Worm (Caenorhabditis elegans): ENCODE results near the gene sek-6.

The sek-6 gene

ce11 chrX:10078089-10078488 is 47.1 kb downstream of the sek-6 start:
- TF ChIP-seq Y75B8A.6 (GFP tag; IDR thresholded peaks at IDR 0.05) (no peak), snpc-1.2 (GFP tag; IDR thresholded peaks at IDR 0.05) (no peak), madf-9 (GFP tag; conservative IDR thresholded peaks at IDR 0.05) (no peak), lin-15B (tag; optimal IDR thresholded peaks at IDR 0.05) (no peak), ceh-32 (tag; optimal IDR thresholded peaks at IDR 0.05; ENCODE audit: poor library complexity) (no peak), mes-2 (tag; optimal IDR thresholded peaks at IDR 0.05; ENCODE audit: poor library complexity, severe bottlenecking) (peak; percentile 4), zfp-2 (tag; optimal IDR thresholded peaks at IDR 0.05) (no peak), set-16 (GFP tag; IDR thresholded peaks at IDR 0.05) (peak; percentile 98), aly-2 (tag; optimal IDR thresholded peaks at IDR 0.05) (no peak), hlh-11 (tag; optimal IDR thresholded peaks at IDR 0.05) (no peak), nhr-42 (GFP tag; IDR thresholded peaks at IDR 0.05) (no peak), ZK546.5 (tag; optimal IDR thresholded peaks at IDR 0.05) (no peak)

ce11 chrX:10078637-10079036 is 47.7 kb downstream of the sek-6 start:
- TF ChIP-seq dmd-9 (GFP tag; IDR thresholded peaks at IDR 0.05) (no peak), ces-1 (GFP tag; optimal IDR thresholded peaks at IDR 0.05) (no peak), mes-2 (tag; optimal IDR thresholded peaks at IDR 0.05; ENCODE audit: poor library complexity, severe bottlenecking) (peak; percentile 58), dmd-6 (GFP tag; IDR thresholded peaks at IDR 0.05) (no peak)

ce11 chrX:10079230-10079629 is 48.3 kb downstream of the sek-6 start:
- TF ChIP-seq Y5F2A.4 (GFP tag; optimal IDR thresholded peaks at IDR 0.05) (no peak), gei-8 (GFP tag; optimal IDR thresholded peaks at IDR 0.05) (no peak), duxl-1 (tag; optimal IDR thresholded peaks at IDR 0.05; ENCODE audit: poor library complexity) (no peak), nhr-6 (tag; optimal IDR thresholded peaks at IDR 0.05) (no peak), tag-97 (GFP tag; IDR thresholded peaks at IDR 0.05) (no peak), lim-7 (GFP tag; IDR thresholded peaks at IDR 0.05) (no peak), hmg-1.1 (GFP tag; IDR thresholded peaks at IDR 0.05) (0 out of 2 replicates have a peak, but pooled peaks have one; percentile 19), aha-1 (tag) (peak; percentile 54), F49E8.2 (tag; optimal IDR thresholded peaks at IDR 0.05; ENCODE audit: borderline replicate concordance) (no peak), nhr-10 (tag; optimal IDR thresholded peaks at IDR 0.05) (no peak), ama-1 (optimal IDR thresholded peaks at IDR 0.05) (no peak), aly-2 (tag; optimal IDR thresholded peaks at IDR 0.05) (no peak), zfp-2 (tag; optimal IDR thresholded peaks at IDR 0.05) (no peak), set-16 (GFP tag; IDR thresholded peaks at IDR 0.05) (peak; percentile 42), zfp-3 (GFP tag; conservative IDR thresholded peaks at IDR 0.05) (no peak), hlh-11 (tag; optimal IDR thresholded peaks at IDR 0.05) (no peak), Y105C5A.15 (GFP tag; IDR thresholded peaks at IDR 0.05) (no peak), nhr-11 (tag; optimal IDR thresholded peaks at IDR 0.05) (no peak), lir-3 (tag; optimal IDR thresholded peaks at IDR 0.05) (no peak), spr-1 (tag; optimal IDR thresholded peaks at IDR 0.05) (no peak), lin-15B (tag; optimal IDR thresholded peaks at IDR 0.05) (no peak), mes-2 (tag; optimal IDR thresholded peaks at IDR 0.05; ENCODE audit: poor library complexity, severe bottlenecking) (peak; percentile 0), arid-1 (GFP tag; conservative IDR thresholded peaks at IDR 0.05) (no peak), nhr-76 (tag; optimal IDR thresholded peaks at IDR 0.05) (no peak), ces-1 (GFP tag; optimal IDR thresholded peaks at IDR 0.05) (no peak), R02D3.7 (tag; optimal IDR thresholded peaks at IDR 0.05) (no peak), ceh-20 (GFP tag; IDR thresholded peaks at IDR 0.05) (no peak), dmd-9 (GFP tag; IDR thresholded peaks at IDR 0.05) (no peak), zip-11 (GFP tag; IDR thresholded peaks at IDR 0.05) (no peak), mxl-3 (GFP tag; optimal IDR thresholded peaks at IDR 0.05) (no peak), attf-4 (tag; optimal IDR thresholded peaks at IDR 0.05) (no peak), rbr-2 (tag; optimal IDR thresholded peaks at IDR 0.05) (peak; percentile 17), F10B5.3 (tag; optimal IDR thresholded peaks at IDR 0.05) (no peak), nhr-25 (tag; optimal IDR thresholded peaks at IDR 0.05; ENCODE audit: borderline replicate concordance, insufficient read depth) (no peak), hlh-30 (tag; optimal IDR thresholded peaks at IDR 0.05; ENCODE audit: insufficient read depth) (no peak), daf-12 (tag; optimal IDR thresholded peaks at IDR 0.05) (no peak), nhr-28 (tag; optimal IDR thresholded peaks at IDR 0.05) (no peak), ZK546.5 (tag; optimal IDR thresholded peaks at IDR 0.05) (no peak), saeg-2 (GFP tag; IDR thresholded peaks at IDR 0.05) (no peak), dmd-8 (GFP tag; IDR thresholded peaks at IDR 0.05) (no peak), ceh-32 (tag; optimal IDR thresholded peaks at IDR 0.05; ENCODE audit: poor library complexity) (no peak)

Data from whole organism, L4 larva.